Worm (Caenorhabditis elegans): ENCODE data around the gene Y15E3A.5.

ce11 chrX:15385807-15386349 is 45.5 kb downstream of the Y15E3A.5 start:
- TF ChIP-seq B0310.2 (tag; optimal IDR thresholded peaks at IDR 0.05) (no peak), ama-1 (optimal IDR thresholded peaks at IDR 0.05) (no peak), hmbx-1 (tag; optimal IDR thresholded peaks at IDR 0.05) (no peak), flt-1 (GFP tag; IDR thresholded peaks at IDR 0.05) (no peak), aly-1 (tag; optimal IDR thresholded peaks at IDR 0.05) (no peak), hmg-4 (GFP tag; optimal IDR thresholded peaks at IDR 0.05) (no peak), tbx-11 (GFP tag; IDR thresholded peaks at IDR 0.05) (no peak), tra-4 (tag; optimal IDR thresholded peaks at IDR 0.05) (no peak)
